Fruit fly (Drosophila melanogaster) whole organism, pupa: ENCODE measurements around the gene CG10365.
A peak's percentile ranks its signal among the peaks of the same experiment; 100 is the strongest.

Source experiments
- CG10348 ChIP-seq: fragments of 200-800 bp; sonication (Bioruptor generic); IDR thresholded peaks from 2 replicates; pipeline ENCODE4 v1.3.6; 2022; ENCODE audit warnings: missing biosample characterization, missing genetic modification characterization
- CG15710 ChIP-seq: fragments of 200-800 bp; sonication (Bioruptor generic); optimal IDR thresholded peaks from 2 replicates; lab custom pipeline; 2018; ENCODE audit warnings: missing biosample characterization, mild to moderate bottlenecking, missing genetic modification characterization, moderate library complexity
- CG34367 ChIP-seq: fragments of 200-800 bp; sonication (Bioruptor generic); optimal IDR thresholded peaks from 2 replicates; lab custom pipeline; 2018; ENCODE audit warnings: missing biosample characterization, mild to moderate bottlenecking, missing genetic modification characterization
- CG4496 ChIP-seq: fragments of 200-800 bp; sonication (Bioruptor generic); IDR thresholded peaks from 3 replicates; pipeline ENCODE4 v1.3.6; 2022; ENCODE audit warnings: missing biosample characterization, missing genetic modification characterization
- EcR ChIP-seq: fragments of 200-800 bp; sonication (Bioruptor generic); optimal IDR thresholded peaks from 3 replicates; lab custom pipeline; 2019; ENCODE audit warnings: missing biosample characterization, missing genetic modification characterization, mild to moderate bottlenecking, moderate library complexity, missing genetic modification reagents
- Pif1A ChIP-seq: fragments of 200-800 bp; sonication (Bioruptor generic); optimal IDR thresholded peaks from 3 replicates; lab custom pipeline; 2016; ENCODE audit warnings: missing biosample characterization, missing genetic modification characterization
- Snoo ChIP-seq: fragments of 200-800 bp; sonication (Bioruptor generic); optimal IDR thresholded peaks from 3 replicates; lab custom pipeline; 2017; ENCODE audit warnings: missing biosample characterization, mild to moderate bottlenecking, missing genetic modification characterization, inconsistent platforms
- rn ChIP-seq: fragments of 200-800 bp; sonication (Bioruptor generic); IDR thresholded peaks from 2 replicates; pipeline ENCODE4 v1.3.6; 2022; ENCODE audit warnings: missing biosample characterization, missing genetic modification characterization

DNA sequence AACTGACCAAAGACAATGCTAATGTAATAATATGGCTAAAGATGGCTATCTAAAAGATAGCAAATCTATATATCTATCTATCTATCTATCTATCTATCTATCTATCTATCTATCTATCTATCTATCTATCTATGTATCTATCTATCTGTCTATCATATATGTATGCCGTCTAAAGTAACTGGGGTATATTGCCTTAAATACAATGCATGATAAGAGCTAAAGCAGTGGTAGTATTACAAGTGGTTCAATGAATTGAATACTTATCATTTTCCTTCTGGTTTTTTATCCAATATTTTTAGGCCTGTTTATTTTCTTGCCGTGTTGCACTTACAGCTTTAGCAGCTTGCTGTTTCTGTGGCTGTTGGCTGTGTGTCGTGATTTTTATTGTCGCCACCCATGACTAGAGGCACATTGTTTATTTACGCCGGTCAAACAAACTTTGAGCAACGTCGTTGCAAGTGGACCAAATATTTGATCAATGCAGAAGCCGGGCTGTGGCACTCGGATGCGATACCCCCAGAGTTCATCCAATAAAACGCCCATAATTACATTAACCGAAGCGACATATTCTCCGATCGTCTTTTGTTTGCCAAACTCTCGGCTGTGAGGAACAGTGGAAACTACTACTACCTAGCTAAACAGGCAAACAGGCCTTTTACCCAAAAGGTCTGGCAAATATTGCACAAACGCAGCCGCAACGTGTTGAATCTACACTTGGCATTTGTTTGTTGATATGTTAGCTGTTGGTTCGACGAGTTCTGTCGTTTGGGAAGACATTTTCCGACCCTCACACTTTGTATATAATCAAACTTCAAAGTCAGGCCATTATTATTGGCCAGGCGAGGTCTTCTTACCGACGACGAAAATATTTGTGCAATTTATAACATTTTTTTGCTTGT is 14.8 kb downstream of the CG10365 start:
- TF ChIP-seq CG15710 (tag; lab: Kevin White, UChicago) = peak; percentile 45
- TF ChIP-seq EcR = no peak
- peak; percentile 51 for TF ChIP-seq Pif1A (GFP tag; lab: Kevin White, UChicago)
- no peak for TF ChIP-seq CG4496 (GFP tag; lab: Robert Waterston, UW)
- no peak for TF ChIP-seq CG10348 (GFP tag; lab: Robert Waterston, UW)
- TF ChIP-seq rn (GFP tag; lab: Robert Waterston, UW) = no peak
- peak; percentile 17 for TF ChIP-seq CG34367 (tag; lab: Kevin White, UChicago)
- no peak for TF ChIP-seq Snoo (tag; lab: Kevin White, UChicago)
